Worm (Caenorhabditis elegans) whole organism, mixed stage, embryonic: ENCODE data around the gene bath-45.

Experiments used
- bed-3 ChIP-seq: fragments of 200-800 bp; sonication (Bioruptor generic); optimal IDR thresholded peaks from 3 replicates; lab custom pipeline; 2018; ENCODE audit warnings: mild to moderate bottlenecking, missing genetic modification characterization, moderate library complexity, missing compliant biosample characterization
- blmp-1 ChIP-seq: fragments of 150-350 bp; optimal IDR thresholded peaks from 2 replicates; lab custom pipeline; 2014; ENCODE audit warnings: missing biosample characterization, missing genetic modification characterization
- ceh-39 ChIP-seq: fragments of 150-350 bp; optimal IDR thresholded peaks from 2 replicates; lab custom pipeline; 2014; ENCODE audit warnings: missing biosample characterization, missing genetic modification characterization
- ces-1 ChIP-seq: fragments of 150-350 bp; optimal IDR thresholded peaks from 2 replicates; lab custom pipeline; 2014; ENCODE audit warnings: missing biosample characterization, missing genetic modification reagents, missing genetic modification characterization
- cnd-1 ChIP-seq: fragments of 200-800 bp; sonication (Bioruptor generic); optimal IDR thresholded peaks from 2 replicates; lab custom pipeline; 2018; ENCODE audit warnings: mild to moderate bottlenecking, missing genetic modification characterization, missing compliant biosample characterization
- elt-1 ChIP-seq: sonication (generic microtip); optimal IDR thresholded peaks from 2 replicates; lab custom pipeline; 2017; ENCODE audit warnings: missing genetic modification characterization, mild to moderate bottlenecking, missing compliant biosample characterization, antibody characterized with exemption, moderate library complexity, borderline replicate concordance; ENCODE audit not compliant: insufficient read depth
- flh-1 ChIP-seq: fragments of 200-800 bp; sonication (Bioruptor generic); optimal IDR thresholded peaks from 2 replicates; lab custom pipeline; 2018; ENCODE audit warnings: mild to moderate bottlenecking, missing genetic modification characterization, moderate library complexity, missing compliant biosample characterization
- ham-2 ChIP-seq: fragments of 200-800 bp; sonication (Bioruptor generic); optimal IDR thresholded peaks from 2 replicates; lab custom pipeline; 2018; ENCODE audit warnings: mild to moderate bottlenecking, missing genetic modification characterization, missing compliant biosample characterization
- hlh-1 ChIP-seq: fragments of 150-350 bp; optimal IDR thresholded peaks from 2 replicates; lab custom pipeline; 2014; ENCODE audit warnings: missing biosample characterization, missing genetic modification reagents, missing genetic modification characterization
- lin-13 ChIP-seq: fragments of 150-350 bp; optimal IDR thresholded peaks from 2 replicates; lab custom pipeline; 2014; ENCODE audit warnings: missing biosample characterization, missing genetic modification characterization
- mep-1 ChIP-seq: fragments of 150-350 bp; optimal IDR thresholded peaks from 2 replicates; lab custom pipeline; 2017; ENCODE audit warnings: missing biosample characterization, missing genetic modification reagents, missing genetic modification characterization, inconsistent platforms
- mls-2 ChIP-seq: sonication (generic microtip); optimal IDR thresholded peaks from 2 replicates; lab custom pipeline; 2016; ENCODE audit warnings: mild to moderate bottlenecking, missing genetic modification characterization, moderate library complexity, missing compliant biosample characterization
- nhr-28 ChIP-seq: fragments of 150-350 bp; optimal IDR thresholded peaks from 2 replicates; lab custom pipeline; 2014; ENCODE audit warnings: missing biosample characterization, missing genetic modification characterization
- pha-4 ChIP-seq: fragments of 150-350 bp; optimal IDR thresholded peaks from 2 replicates; lab custom pipeline; 2018; ENCODE audit warnings: missing biosample characterization, missing genetic modification reagents, missing genetic modification characterization
- sptf-1 ChIP-seq: sonication (generic microtip); optimal IDR thresholded peaks from 2 replicates; lab custom pipeline; 2017; ENCODE audit warnings: mild to moderate bottlenecking, missing genetic modification characterization, moderate library complexity, missing compliant biosample characterization
- unc-120 ChIP-seq: sonication (generic microtip); optimal IDR thresholded peaks from 2 replicates; lab custom pipeline; 2017; ENCODE audit warnings: missing genetic modification characterization, missing compliant biosample characterization; ENCODE audit not compliant: poor library complexity, severe bottlenecking
- unc-62 ChIP-seq: fragments of 150-350 bp; optimal IDR thresholded peaks from 2 replicates; lab custom pipeline; 2014; ENCODE audit warnings: missing biosample characterization, missing genetic modification reagents, missing genetic modification characterization
- zip-8 ChIP-seq: fragments of 150-350 bp; optimal IDR thresholded peaks from 2 replicates; lab custom pipeline; 2014; ENCODE audit warnings: missing biosample characterization, missing genetic modification characterization
- ztf-11 ChIP-seq: fragments of 150-350 bp; optimal IDR thresholded peaks from 2 replicates; lab custom pipeline; 2014; ENCODE audit warnings: missing biosample characterization, missing genetic modification characterization

Gene bath-45

ce11 chrII:13167493-13167892, 44.7 kb downstream of the bath-45 start:
- TF ChIP-seq blmp-1 (tag; lab: Kevin White, UChicago) (peak; percentile 79), bed-3 (no peak), zip-8 (tag; lab: Kevin White, UChicago) (peak; percentile 32), hlh-1 (tag; lab: Kevin White, UChicago) (no peak)

DNA sequence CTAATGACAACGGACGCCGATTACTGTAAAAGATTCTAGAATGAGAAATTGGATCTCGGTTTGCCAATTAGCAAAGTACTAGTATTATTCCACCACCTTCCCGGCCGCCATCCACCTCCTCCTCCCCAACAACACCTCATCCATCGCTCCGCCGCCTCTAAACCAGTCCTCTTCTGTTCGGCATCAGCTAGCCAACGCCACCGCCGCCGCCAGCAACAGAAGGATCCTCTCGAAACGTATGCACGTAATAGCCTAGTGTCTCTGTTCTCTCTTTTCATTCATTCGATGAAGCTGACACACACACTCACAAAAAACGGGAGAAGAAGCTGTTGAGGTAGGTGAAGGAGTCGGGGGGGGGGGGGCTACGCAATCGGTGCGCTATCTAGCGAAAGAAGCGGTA, 47.9 kb downstream of the bath-45 start:
- TF ChIP-seq pha-4 (no peak), flh-1 (GFP tag; lab: Kevin White, UChicago) (no peak), bed-3 (no peak), mep-1 (tag; lab: Kevin White, UChicago) (no peak), sptf-1 (tag; lab: Kevin White, UChicago) (no peak), ham-2 (GFP tag; lab: Kevin White, UChicago) (no peak), unc-120 (tag; lab: Kevin White, UChicago) (no peak), lin-13 (no peak), ceh-39 (tag; lab: Kevin White, UChicago) (no peak), ztf-11 (tag; lab: Kevin White, UChicago) (no peak), zip-8 (tag; lab: Kevin White, UChicago) (no peak), ces-1 (no peak), mls-2 (tag; lab: Kevin White, UChicago) (no peak)

DNA sequence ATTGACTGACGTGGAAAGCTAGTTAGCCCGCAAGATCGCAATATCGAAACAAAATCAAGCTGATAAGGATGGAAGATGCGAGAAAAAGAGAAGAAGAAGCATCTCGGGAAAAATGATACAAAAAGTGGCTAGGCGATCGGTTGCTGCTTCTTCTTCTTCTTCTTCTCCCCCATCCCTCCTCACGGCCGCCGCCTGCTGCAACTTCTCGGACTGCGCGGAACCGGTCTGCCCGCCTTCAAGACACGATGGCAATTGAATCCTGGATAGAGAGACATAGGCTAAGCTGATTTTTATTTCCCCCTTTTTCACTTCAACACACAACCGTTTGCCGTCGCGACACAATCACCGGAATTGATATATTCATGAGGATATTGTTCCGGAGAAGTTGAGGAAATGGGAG, 51.6 kb downstream of the bath-45 start:
- TF ChIP-seq bed-3 (no peak), hlh-1 (tag; lab: Kevin White, UChicago) (no peak), nhr-28 (tag; lab: Kevin White, UChicago) (no peak), unc-62 (no peak), elt-1 (tag; lab: Kevin White, UChicago) (no peak), cnd-1 (no peak)
